Fruit fly (Drosophila melanogaster): Measurements from ENCODE around the gene CG14313.

- TF ChIP-seq h (optimal IDR thresholded peaks at IDR 0.05) (no peak), insv (optimal IDR thresholded peaks at IDR 0.05) (no peak), Sin3A (optimal IDR thresholded peaks at IDR 0.05) (no peak)
Measured at dm6 chr3R:18157459-18157858, 34.3 kb downstream of the CG14313 start.

Data from Kc167 (cell line).